Fruit fly (Drosophila melanogaster) whole organism, pupa: ENCODE measurements around the gene krz.

Source experiments
- CG10348 ChIP-seq: fragments of 200-800 bp; sonication (Bioruptor generic); IDR thresholded peaks from 2 replicates; pipeline ENCODE4 v1.3.6; 2022; ENCODE audit warnings: missing biosample characterization, missing genetic modification characterization
- CG12605 ChIP-seq: fragments of 200-800 bp; sonication (Bioruptor generic); IDR thresholded peaks from 2 replicates; pipeline ENCODE4 v1.3.6; 2022; ENCODE audit warnings: missing biosample characterization, missing genetic modification characterization
- CG13204 ChIP-seq: fragments of 200-800 bp; sonication (Bioruptor generic); optimal IDR thresholded peaks from 2 replicates; lab custom pipeline; 2018; ENCODE audit warnings: missing biosample characterization, mild to moderate bottlenecking, missing genetic modification characterization, moderate library complexity
- CG14655 ChIP-seq: fragments of 200-800 bp; sonication (Bioruptor generic); optimal IDR thresholded peaks from 3 replicates; lab custom pipeline; 2017; ENCODE audit warnings: mild to moderate bottlenecking, missing biosample characterization, missing genetic modification reagents, missing genetic modification characterization
- CG15710 ChIP-seq: fragments of 200-800 bp; sonication (Bioruptor generic); optimal IDR thresholded peaks from 2 replicates; lab custom pipeline; 2018; ENCODE audit warnings: missing biosample characterization, mild to moderate bottlenecking, missing genetic modification characterization, moderate library complexity
- CG17806 ChIP-seq: fragments of 200-800 bp; sonication (Bioruptor generic); optimal IDR thresholded peaks from 2 replicates; lab custom pipeline; 2018; ENCODE audit warnings: missing biosample characterization, mild to moderate bottlenecking, missing genetic modification characterization, moderate library complexity
- CG32121 ChIP-seq: fragments of 200-800 bp; sonication (Bioruptor generic); IDR thresholded peaks from 2 replicates; pipeline ENCODE4 v1.3.6; 2022; ENCODE audit warnings: missing biosample characterization, missing genetic modification characterization
- CG34367 ChIP-seq: fragments of 200-800 bp; sonication (Bioruptor generic); optimal IDR thresholded peaks from 2 replicates; lab custom pipeline; 2018; ENCODE audit warnings: missing biosample characterization, mild to moderate bottlenecking, missing genetic modification characterization
- CG4496 ChIP-seq: fragments of 200-800 bp; sonication (Bioruptor generic); IDR thresholded peaks from 3 replicates; pipeline ENCODE4 v1.3.6; 2022; ENCODE audit warnings: missing biosample characterization, missing genetic modification characterization
- CG8159 ChIP-seq: fragments of 200-800 bp; sonication (Bioruptor generic); optimal IDR thresholded peaks from 3 replicates; lab custom pipeline; 2018; ENCODE audit warnings: missing biosample characterization, mild to moderate bottlenecking, missing genetic modification characterization, moderate library complexity
- CG8301 ChIP-seq: fragments of 200-800 bp; sonication (Bioruptor generic); optimal IDR thresholded peaks from 2 replicates; lab custom pipeline; 2018; ENCODE audit warnings: missing biosample characterization, mild to moderate bottlenecking, missing genetic modification characterization
- CG9948 ChIP-seq: fragments of 200-800 bp; sonication (Bioruptor generic); optimal IDR thresholded peaks from 2 replicates; lab custom pipeline; 2018; ENCODE audit warnings: missing biosample characterization, mild to moderate bottlenecking, missing genetic modification characterization, moderate library complexity
- D1 ChIP-seq: fragments of 200-800 bp; sonication (Bioruptor generic); optimal IDR thresholded peaks from 2 replicates; lab custom pipeline; 2018; ENCODE audit warnings: missing biosample characterization, mild to moderate bottlenecking, missing genetic modification characterization, moderate library complexity
- EcR ChIP-seq: fragments of 200-800 bp; sonication (Bioruptor generic); optimal IDR thresholded peaks from 3 replicates; lab custom pipeline; 2019; ENCODE audit warnings: missing biosample characterization, missing genetic modification characterization, mild to moderate bottlenecking, moderate library complexity, missing genetic modification reagents
- Ets98B ChIP-seq: fragments of 200-800 bp; sonication (Bioruptor generic); IDR thresholded peaks from 2 replicates; pipeline ENCODE4 v1.3.6; 2022; ENCODE audit warnings: missing biosample characterization, missing genetic modification characterization
- Pif1A ChIP-seq: fragments of 200-800 bp; sonication (Bioruptor generic); optimal IDR thresholded peaks from 3 replicates; lab custom pipeline; 2016; ENCODE audit warnings: missing biosample characterization, missing genetic modification characterization
- Pif1B ChIP-seq: fragments of 200-800 bp; sonication (Bioruptor generic); optimal IDR thresholded peaks from 3 replicates; lab custom pipeline; 2016; ENCODE audit warnings: missing biosample characterization, missing genetic modification characterization
- Snoo ChIP-seq: fragments of 200-800 bp; sonication (Bioruptor generic); optimal IDR thresholded peaks from 3 replicates; lab custom pipeline; 2017; ENCODE audit warnings: missing biosample characterization, mild to moderate bottlenecking, missing genetic modification characterization, inconsistent platforms
- fd96Ca ChIP-seq: fragments of 200-800 bp; sonication (Bioruptor generic); IDR thresholded peaks from 3 replicates; pipeline ENCODE4 v1.3.6; 2022; ENCODE audit warnings: missing biosample characterization, missing genetic modification characterization
- gl ChIP-seq: fragments of 200-800 bp; sonication (Bioruptor generic); optimal IDR thresholded peaks from 2 replicates; lab custom pipeline; 2018; ENCODE audit warnings: missing biosample characterization, mild to moderate bottlenecking, missing genetic modification characterization
- rn ChIP-seq: fragments of 200-800 bp; sonication (Bioruptor generic); IDR thresholded peaks from 2 replicates; pipeline ENCODE4 v1.3.6; 2022; ENCODE audit warnings: missing biosample characterization, missing genetic modification characterization

Gene krz

dm6 chr3R:32038030-32038429 lies 13.8 kb downstream of the krz start, which contains the start of gene Pos:
TSS of gene Pos (plus strand) at chr3R:32038330.
- TF ChIP-seq CG10348 (no peak), CG4496 (GFP tag; lab: Robert Waterston, UW) (no peak), CG12605 (GFP tag; lab: Robert Waterston, UW) (no peak), CG13204 (GFP tag; lab: Kevin White, UChicago) (no peak), D1 (no peak), rn (GFP tag; lab: Robert Waterston, UW) (no peak), CG8159 (no peak), gl (tag; lab: Kevin White, UChicago) (no peak), CG17806 (tag; lab: Kevin White, UChicago) (no peak), CG14655 (no peak), CG34367 (no peak), CG8301 (no peak), Pif1B (GFP tag; lab: Kevin White, UChicago) (no peak), EcR (no peak), CG9948 (tag; lab: Kevin White, UChicago) (no peak), Snoo (tag; lab: Kevin White, UChicago) (no peak), Pif1A (GFP tag; lab: Kevin White, UChicago) (no peak), CG32121 (GFP tag; lab: Robert Waterston, UW) (no peak), CG15710 (tag; lab: Kevin White, UChicago) (no peak)

dm6 chr3R:32032885-32033284 lies 18.9 kb downstream of the krz start:
- TF ChIP-seq CG10348 (no peak), CG8159 (peak; percentile 6), fd96Ca (GFP tag; lab: Robert Waterston, UW) (no peak), CG32121 (GFP tag; lab: Robert Waterston, UW) (0 out of 2 replicates have a peak, but pooled peaks have one; percentile 28), CG13204 (GFP tag; lab: Kevin White, UChicago) (no peak), D1 (no peak), gl (tag; lab: Kevin White, UChicago) (no peak), Ets98B (no peak), CG17806 (tag; lab: Kevin White, UChicago) (no peak), CG14655 (peak; percentile 26), CG4496 (GFP tag; lab: Robert Waterston, UW) (no peak), EcR (no peak), CG34367 (no peak), CG12605 (GFP tag; lab: Robert Waterston, UW) (no peak), Pif1B (GFP tag; lab: Kevin White, UChicago) (peak; percentile 14), CG15710 (tag; lab: Kevin White, UChicago) (no peak), CG9948 (tag; lab: Kevin White, UChicago) (no peak)

- TF ChIP-seq CG12605 (GFP tag; lab: Robert Waterston, UW) (no peak), CG34367 (no peak), CG8301 (no peak), CG13204 (GFP tag; lab: Kevin White, UChicago) (no peak), Pif1A (GFP tag; lab: Kevin White, UChicago) (no peak), fd96Ca (GFP tag; lab: Robert Waterston, UW) (no peak), Snoo (tag; lab: Kevin White, UChicago) (no peak), EcR (no peak), CG17806 (tag; lab: Kevin White, UChicago) (no peak), rn (GFP tag; lab: Robert Waterston, UW) (no peak), D1 (no peak), CG4496 (GFP tag; lab: Robert Waterston, UW) (no peak), Pif1B (GFP tag; lab: Kevin White, UChicago) (no peak), Ets98B (no peak), CG10348 (no peak), gl (tag; lab: Kevin White, UChicago) (no peak), CG14655 (no peak)
- TF ChIP-seq, all 21 proteins: peak for 0
These were observed 22.7 kb downstream of the krz start for dm6 chr3R:32029134-32029533.

- TF ChIP-seq CG32121 (GFP tag; lab: Robert Waterston, UW) = no peak
- TF ChIP-seq EcR = peak; percentile 83
These were observed 29.7 kb downstream of the krz start for dm6 chr3R:32022088-32022487.

- TF ChIP-seq CG12605 (GFP tag; lab: Robert Waterston, UW) = no peak
- TF ChIP-seq CG10348 = no peak
- no peak for TF ChIP-seq CG8159
- no peak for TF ChIP-seq CG32121 (GFP tag; lab: Robert Waterston, UW)
- no peak for TF ChIP-seq fd96Ca (GFP tag; lab: Robert Waterston, UW)
These were observed 36.2 kb downstream of the krz start, which contains the start of gene heph for dm6 chr3R:32015400-32016215. TSS of gene heph (minus strand) at chr3R:32015520.

- TF ChIP-seq CG32121 (GFP tag; lab: Robert Waterston, UW) (no peak), CG8159 (no peak), D1 (no peak), CG4496 (GFP tag; lab: Robert Waterston, UW) (no peak), CG13204 (GFP tag; lab: Kevin White, UChicago) (no peak), Pif1A (GFP tag; lab: Kevin White, UChicago) (no peak), CG14655 (no peak), Ets98B (no peak), CG9948 (tag; lab: Kevin White, UChicago) (no peak), Pif1B (GFP tag; lab: Kevin White, UChicago) (no peak), CG8301 (no peak), CG15710 (tag; lab: Kevin White, UChicago) (no peak), CG10348 (no peak), CG17806 (tag; lab: Kevin White, UChicago) (no peak), fd96Ca (GFP tag; lab: Robert Waterston, UW) (no peak)
These were observed 45.5 kb downstream of the krz start for dm6 chr3R:32006330-32006729.
